Fruit fly (Drosophila melanogaster) whole organism, embryonic: ENCODE results near the gene CG15522.
A peak's percentile ranks its signal among the peaks of the same experiment; 100 is the strongest.

Source experiments
- Abd-B ChIP-seq: fragments of 200-800 bp; sonication (Bioruptor generic); optimal IDR thresholded peaks from 2 replicates; lab custom pipeline; 2018; ENCODE audit warnings: missing biosample characterization, mild to moderate bottlenecking, missing genetic modification characterization, moderate library complexity
- Ada2b ChIP-seq: fragments of 200-800 bp; sonication (Bioruptor generic); IDR thresholded peaks from 2 replicates; pipeline ENCODE4 v1.3.6; 2022; ENCODE audit warnings: missing biosample characterization, missing genetic modification characterization
- Atf3 ChIP-seq: fragments of 200-800 bp; sonication (Bioruptor generic); optimal IDR thresholded peaks from 3 replicates; lab custom pipeline; 2016; ENCODE audit warnings: missing biosample characterization, missing genetic modification characterization
- CG1024 ChIP-seq: fragments of 200-800 bp; sonication (Bioruptor generic); IDR thresholded peaks from 2 replicates; pipeline ENCODE4 v1.3.6; 2022; ENCODE audit warnings: missing biosample characterization, missing genetic modification characterization
- CG10543 ChIP-seq: fragments of 200-800 bp; sonication (Bioruptor generic); optimal IDR thresholded peaks from 3 replicates; lab custom pipeline; 2017; ENCODE audit warnings: missing biosample characterization, mild to moderate bottlenecking, missing genetic modification characterization, moderate library complexity
- CG10565 ChIP-seq: fragments of 200-800 bp; sonication (Bioruptor generic); optimal IDR thresholded peaks from 3 replicates; lab custom pipeline; 2016; ENCODE audit warnings: missing biosample characterization, mild to moderate bottlenecking, missing genetic modification characterization
- CG10979 ChIP-seq: fragments of 200-800 bp; sonication (Bioruptor generic); optimal IDR thresholded peaks from 2 replicates; lab custom pipeline; 2018; ENCODE audit warnings: missing biosample characterization, mild to moderate bottlenecking, missing genetic modification characterization, moderate library complexity
- CG12219 ChIP-seq: fragments of 200-800 bp; sonication (Bioruptor generic); optimal IDR thresholded peaks from 3 replicates; lab custom pipeline; 2018; ENCODE audit warnings: missing biosample characterization, mild to moderate bottlenecking, missing genetic modification characterization
- CG13296 ChIP-seq: fragments of 200-800 bp; sonication (Bioruptor generic); optimal IDR thresholded peaks from 3 replicates; lab custom pipeline; 2018; ENCODE audit warnings: missing biosample characterization, mild to moderate bottlenecking, missing genetic modification characterization
- CG13775 ChIP-seq: fragments of 200-800 bp; sonication (Bioruptor generic); optimal IDR thresholded peaks from 3 replicates; lab custom pipeline; 2017; ENCODE audit warnings: missing biosample characterization, mild to moderate bottlenecking, missing genetic modification characterization
- CG14965 ChIP-seq: fragments of 200-800 bp; sonication (Bioruptor generic); optimal IDR thresholded peaks from 2 replicates; lab custom pipeline; 2016; ENCODE audit warnings: missing biosample characterization, missing genetic modification characterization, borderline replicate concordance
- CG15011 ChIP-seq: fragments of 200-800 bp; sonication (Bioruptor generic); optimal IDR thresholded peaks from 3 replicates; lab custom pipeline; 2018; ENCODE audit warnings: missing biosample characterization, mild to moderate bottlenecking, missing genetic modification characterization
- CG15269 ChIP-seq: fragments of 200-800 bp; sonication (Bioruptor generic); optimal IDR thresholded peaks from 2 replicates; lab custom pipeline; 2018; ENCODE audit warnings: missing biosample characterization, mild to moderate bottlenecking, missing genetic modification characterization, moderate library complexity
- CG17328 ChIP-seq: fragments of 200-800 bp; sonication (Bioruptor generic); IDR thresholded peaks from 2 replicates; pipeline ENCODE4 v1.3.6; 2022; ENCODE audit warnings: missing biosample characterization, missing genetic modification characterization
- CG1832 ChIP-seq: fragments of 200-800 bp; sonication (Bioruptor generic); optimal IDR thresholded peaks from 2 replicates; lab custom pipeline; 2017; ENCODE audit warnings: missing biosample characterization, mild to moderate bottlenecking, missing genetic modification characterization, inconsistent platforms
- CG30020 ChIP-seq: fragments of 200-800 bp; optimal IDR thresholded peaks from 2 replicates; lab custom pipeline; 2019; ENCODE audit warnings: missing biosample characterization, mild to moderate bottlenecking, missing genetic modification characterization, moderate library complexity
- CG3281 ChIP-seq: fragments of 200-800 bp; sonication (Bioruptor generic); optimal IDR thresholded peaks from 3 replicates; lab custom pipeline; 2017; ENCODE audit warnings: missing biosample characterization, mild to moderate bottlenecking, missing genetic modification characterization
- CG33213 ChIP-seq: fragments of 200-800 bp; sonication (Bioruptor generic); optimal IDR thresholded peaks from 3 replicates; lab custom pipeline; 2016; ENCODE audit warnings: missing biosample characterization, missing genetic modification characterization
- CG34224 ChIP-seq: fragments of 200-800 bp; sonication (Bioruptor generic); IDR thresholded peaks from 3 replicates; pipeline ENCODE4 v1.3.6; 2022; ENCODE audit warnings: missing biosample characterization, missing genetic modification characterization; ENCODE audit not compliant: partially characterized antibody
- CG3726 ChIP-seq: fragments of 200-800 bp; sonication (Bioruptor generic); IDR thresholded peaks from 3 replicates; pipeline ENCODE4, ENCODE4 v1.3.6; 2022; ENCODE audit warnings: missing biosample characterization, missing genetic modification characterization
- CG7271 ChIP-seq: fragments of 200-800 bp; sonication (Bioruptor generic); optimal IDR thresholded peaks from 2 replicates; lab custom pipeline; 2018; ENCODE audit warnings: missing biosample characterization, mild to moderate bottlenecking, missing genetic modification characterization, moderate library complexity
- CG7963 ChIP-seq: fragments of 200-800 bp; sonication (Bioruptor generic); IDR thresholded peaks from 3 replicates; pipeline ENCODE4 v1.3.6; 2022; ENCODE audit warnings: missing biosample characterization, missing genetic modification characterization; ENCODE audit not compliant: partially characterized antibody
- CG8388 ChIP-seq: fragments of 200-800 bp; sonication (Bioruptor generic); optimal IDR thresholded peaks from 2 replicates; lab custom pipeline; 2019; ENCODE audit warnings: missing biosample characterization, mild to moderate bottlenecking, missing genetic modification characterization, moderate library complexity
- CG8924 ChIP-seq: fragments of 200-800 bp; optimal IDR thresholded peaks from 3 replicates; lab custom pipeline; 2019; ENCODE audit warnings: missing biosample characterization, mild to moderate bottlenecking, missing genetic modification characterization, moderate library complexity
- CrebB ChIP-seq: fragments of 200-800 bp; sonication (Bioruptor generic); optimal IDR thresholded peaks from 3 replicates; lab custom pipeline; 2018; ENCODE audit warnings: missing biosample characterization, mild to moderate bottlenecking, missing genetic modification characterization
- Dfd ChIP-seq, 2 experiments: fragments of >200 bp; optimal IDR thresholded peaks; 2 replicates each; lab custom pipeline; 2017; ENCODE audit warnings: missing biosample characterization in 2 of 2, missing genetic modification characterization in 2 of 2
- Drgx ChIP-seq: fragments of 200-800 bp; sonication (Bioruptor generic); IDR thresholded peaks from 2 replicates; pipeline ENCODE4 v1.3.6; 2022; ENCODE audit warnings: missing biosample characterization, missing genetic modification characterization
- Hey ChIP-seq: fragments of 200-800 bp; sonication (Bioruptor generic); optimal IDR thresholded peaks from 3 replicates; lab custom pipeline; 2018; ENCODE audit warnings: missing biosample characterization, mild to moderate bottlenecking, missing genetic modification characterization
- Mrtf ChIP-seq: fragments of 200-800 bp; sonication (Bioruptor generic); IDR thresholded peaks from 3 replicates; pipeline ENCODE4 v1.3.6; 2022; ENCODE audit warnings: missing biosample characterization, missing genetic modification characterization
- Myb ChIP-seq: fragments of 200-800 bp; sonication (Bioruptor generic); optimal IDR thresholded peaks from 2 replicates; lab custom pipeline; 2016; ENCODE audit warnings: missing biosample characterization, missing genetic modification characterization
- Nf-YC ChIP-seq: fragments of 200-800 bp; optimal IDR thresholded peaks from 3 replicates; lab custom pipeline; 2019; ENCODE audit warnings: missing biosample characterization, mild to moderate bottlenecking, missing genetic modification characterization, moderate library complexity
- PHDP ChIP-seq: fragments of 200-800 bp; sonication (Bioruptor generic); optimal IDR thresholded peaks from 3 replicates; lab custom pipeline; 2018; ENCODE audit warnings: missing biosample characterization, mild to moderate bottlenecking, missing genetic modification characterization, moderate library complexity
- Pdp1 ChIP-seq, 2 experiments: fragments of 200-800 bp; sonication (Bioruptor generic); optimal IDR thresholded peaks; 3 replicates each; lab custom pipeline; 2016; ENCODE audit warnings: missing biosample characterization in 2 of 2, missing genetic modification characterization in 2 of 2, mild to moderate bottlenecking in 1 of 2, moderate library complexity in 1 of 2
- Sry-δ ChIP-seq: fragments of 200-800 bp; sonication (Bioruptor generic); optimal IDR thresholded peaks from 2 replicates; lab custom pipeline; 2016; ENCODE audit warnings: missing biosample characterization, missing genetic modification characterization
- Xbp1 ChIP-seq: fragments of 200-800 bp; sonication (Bioruptor generic); optimal IDR thresholded peaks from 3 replicates; lab custom pipeline; 2016; ENCODE audit warnings: missing biosample characterization, mild to moderate bottlenecking, missing genetic modification characterization
- ara ChIP-seq: fragments of 200-800 bp; sonication (Bioruptor generic); IDR thresholded peaks from 2 replicates; pipeline ENCODE4 v1.3.6; 2022; ENCODE audit warnings: missing biosample characterization, missing genetic modification characterization
- btn ChIP-seq: fragments of 200-800 bp; sonication (Bioruptor generic); optimal IDR thresholded peaks from 2 replicates; lab custom pipeline; 2016; ENCODE audit warnings: missing biosample characterization, missing genetic modification characterization
- cg ChIP-seq: fragments of 200-800 bp; sonication (Bioruptor generic); optimal IDR thresholded peaks from 3 replicates; lab custom pipeline; 2019; ENCODE audit warnings: missing biosample characterization, mild to moderate bottlenecking, missing genetic modification characterization, moderate library complexity
- danr ChIP-seq: fragments of 200-800 bp; sonication (Bioruptor generic); IDR thresholded peaks from 2 replicates; pipeline ENCODE4 v1.3.6; 2022; ENCODE audit warnings: missing biosample characterization, missing genetic modification characterization
- gcm ChIP-seq: fragments of 200-800 bp; sonication (Bioruptor generic); optimal IDR thresholded peaks from 2 replicates; lab custom pipeline; 2019; ENCODE audit warnings: missing biosample characterization, mild to moderate bottlenecking, missing genetic modification characterization, moderate library complexity
- hb ChIP-seq: fragments of 200-800 bp; sonication (Bioruptor generic); IDR thresholded peaks from 3 replicates; pipeline ENCODE4 v1.3.6; 2022; ENCODE audit warnings: missing biosample characterization, missing genetic modification characterization; ENCODE audit not compliant: partially characterized antibody
- jing ChIP-seq: fragments of 200-800 bp; sonication (Bioruptor generic); optimal IDR thresholded peaks from 2 replicates; lab custom pipeline; 2018; ENCODE audit warnings: missing biosample characterization, mild to moderate bottlenecking, missing genetic modification characterization
- ken ChIP-seq: fragments of 200-800 bp; sonication (Bioruptor generic); IDR thresholded peaks from 3 replicates; pipeline ENCODE4 v1.3.6; 2022; ENCODE audit warnings: missing biosample characterization, missing genetic modification characterization
- klu ChIP-seq: fragments of 200-800 bp; sonication (Bioruptor generic); IDR thresholded peaks from 2 replicates; pipeline ENCODE4 v1.3.6; 2022; ENCODE audit warnings: missing biosample characterization, missing genetic modification characterization
- kni ChIP-seq: fragments of 200-800 bp; sonication (Bioruptor generic); optimal IDR thresholded peaks from 3 replicates; lab custom pipeline; 2017; ENCODE audit warnings: mild to moderate bottlenecking, missing biosample characterization, missing genetic modification reagents, missing genetic modification characterization
- nerfin-2 ChIP-seq: fragments of 200-800 bp; sonication (Bioruptor generic); IDR thresholded peaks from 2 replicates; pipeline ENCODE4 v1.3.6; 2022; ENCODE audit warnings: missing biosample characterization, missing genetic modification characterization; ENCODE audit not compliant: partially characterized antibody
- ranshi ChIP-seq: fragments of 200-800 bp; sonication (Bioruptor generic); IDR thresholded peaks from 2 replicates; pipeline ENCODE4 v1.3.6; 2022; ENCODE audit warnings: missing biosample characterization, missing genetic modification characterization
- ssp ChIP-seq: fragments of 200-800 bp; sonication (Bioruptor generic); IDR thresholded peaks from 2 replicates; pipeline ENCODE4 v1.3.6; 2022; ENCODE audit warnings: missing biosample characterization, missing genetic modification characterization
- stc ChIP-seq: fragments of 200-800 bp; sonication (Bioruptor generic); IDR thresholded peaks from 2 replicates; pipeline ENCODE4 v1.3.6; 2022; ENCODE audit warnings: missing biosample characterization, missing genetic modification characterization
- zen2 ChIP-seq: fragments of 200-800 bp; sonication (Bioruptor generic); IDR thresholded peaks from 3 replicates; pipeline ENCODE4 v1.3.6; 2022; ENCODE audit warnings: missing biosample characterization, missing genetic modification characterization; ENCODE audit not compliant: partially characterized antibody

Gene CG15522

DNA sequence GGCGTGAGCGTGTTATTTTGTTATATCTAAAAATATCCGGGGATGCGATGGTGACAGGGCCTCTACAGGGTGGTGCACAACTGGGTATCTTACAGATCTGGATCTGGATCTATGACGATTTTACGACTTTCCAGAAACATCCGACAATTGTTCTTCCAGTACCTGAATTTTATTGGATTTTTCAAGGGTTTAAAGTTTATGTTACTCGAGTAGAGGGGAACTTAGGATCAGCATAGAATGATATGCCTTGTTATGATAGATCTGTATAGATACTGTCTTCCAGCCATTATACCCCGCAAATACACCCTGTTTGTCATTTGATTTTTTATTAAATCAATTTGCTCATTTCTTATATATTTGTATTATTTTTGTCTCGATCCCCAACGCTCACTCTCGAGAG is 32.7 kb upstream of the CG15522 start (continued):
- TF ChIP-seq Hey (no peak), CG3726 (GFP tag; lab: Robert Waterston, UW) (no peak), CG13296 (GFP tag; lab: Kevin White, UChicago) (peak; percentile 66), CG1832 (GFP tag; lab: Kevin White, UChicago) (no peak), hb (GFP tag; lab: Robert Waterston, UW) (no peak), CG10543 (GFP tag; lab: Kevin White, UChicago) (peak; percentile 46), danr (GFP tag; lab: Robert Waterston, UW) (peak; percentile 54; the same call in 1 of the 2 replicates), Sry-δ (GFP tag; lab: Kevin White, UChicago) (no peak), CG13775 (GFP tag; lab: Kevin White, UChicago) (peak; percentile 10), CG15269 (tag; lab: Kevin White, UChicago) (peak; percentile 80), jing (GFP tag; lab: Kevin White, UChicago) (no peak), Mrtf (GFP tag; lab: Robert Waterston, UW) (peak; percentile 45; the same call in 1 of the 3 replicates), CG7963 (GFP tag; lab: Robert Waterston, UW) (no peak), Nf-YC (tag; lab: Kevin White, UChicago) (peak; percentile 64), cg (GFP tag; lab: Kevin White, UChicago) (no peak), CG10979 (tag; lab: Kevin White, UChicago) (peak; percentile 18), Dfd (GFP tag; optimal IDR thresholded peaks at IDR 0.05; lab: Kevin White, UChicago) (no peak), ranshi (peak; percentile 13; the same call in 1 of the 2 replicates), Abd-B (peak; percentile 48), CG33213 (GFP tag; lab: Kevin White, UChicago) (peak; percentile 11), CG3281 (peak; percentile 77), CG7271 (tag; lab: Kevin White, UChicago) (no peak), Xbp1 (GFP tag; lab: Kevin White, UChicago) (peak; percentile 29), CG12219 (GFP tag; lab: Kevin White, UChicago) (peak; percentile 35), CrebB (tag; lab: Kevin White, UChicago) (no peak), Drgx (GFP tag; lab: Robert Waterston, UW) (peak; percentile 84), CG10565 (no peak), ssp (GFP tag; lab: Robert Waterston, UW) (peak; percentile 57), CG17328 (GFP tag; lab: Robert Waterston, UW) (0 out of 2 replicates have a peak, but pooled peaks have one; percentile 5), CG15011 (peak; percentile 43), stc (GFP tag; lab: Robert Waterston, UW) (peak; percentile 36; the same call in 1 of the 2 replicates), CG14965 (no peak), CG34224 (GFP tag; lab: Robert Waterston, UW) (no peak), kni (GFP tag; lab: Kevin White, UChicago) (no peak), ara (GFP tag; lab: Robert Waterston, UW) (no peak), CG8924 (tag; lab: Kevin White, UChicago) (peak; percentile 68), ken (no peak), klu (GFP tag; lab: Robert Waterston, UW) (peak; percentile 43), CG30020 (tag; lab: Kevin White, UChicago) (no peak), Pdp1 (GFP tag; optimal IDR thresholded peaks at IDR 0.05; lab: Kevin White, UChicago) (peak; percentile 18 to 35), nerfin-2 (GFP tag; lab: Robert Waterston, UW) (no peak), PHDP (tag; lab: Kevin White, UChicago) (peak; percentile 67), Ada2b (GFP tag; lab: Robert Waterston, UW) (peak; percentile 65), btn (no peak), CG8388 (GFP tag; lab: Kevin White, UChicago) (peak; percentile 23), gcm (GFP tag; lab: Kevin White, UChicago) (peak; percentile 5), Myb (GFP tag; lab: Kevin White, UChicago) (peak; percentile 32), Atf3 (GFP tag; lab: Kevin White, UChicago) (no peak), CG1024 (GFP tag; lab: Robert Waterston, UW) (no peak), zen2 (GFP tag; lab: Robert Waterston, UW) (no peak)
